Worm (Caenorhabditis elegans) whole organism, late embryonic: ENCODE data around the gene col-98.

Experiments used
- K09A11.1 ChIP-seq: sonication (generic microtip); optimal IDR thresholded peaks from 2 replicates; lab custom pipeline; 2017; ENCODE audit warnings: antibody characterized with exemption, mild to moderate bottlenecking, missing genetic modification characterization, missing compliant biosample characterization; ENCODE audit not compliant: insufficient read depth
- ahr-1 ChIP-seq: sonication (generic microtip); optimal IDR thresholded peaks from 2 replicates; lab custom pipeline; 2016; ENCODE audit warnings: missing genetic modification characterization, missing compliant biosample characterization
- elt-4 ChIP-seq: sonication (generic microtip); optimal IDR thresholded peaks from 2 replicates; lab custom pipeline; 2016; ENCODE audit warnings: missing genetic modification characterization, missing compliant biosample characterization
- fkh-10 ChIP-seq: fragments of 150-350 bp; optimal IDR thresholded peaks from 2 replicates; lab custom pipeline; 2014; ENCODE audit warnings: missing biosample characterization, missing genetic modification reagents, missing genetic modification characterization
- nhr-232 ChIP-seq: sonication (generic microtip); optimal IDR thresholded peaks from 2 replicates; lab custom pipeline; 2016; ENCODE audit warnings: missing genetic modification characterization, missing compliant biosample characterization
- pha-4 ChIP-seq: fragments of 150-350 bp; optimal IDR thresholded peaks from 2 replicates; lab custom pipeline; 2018; ENCODE audit warnings: missing biosample characterization, missing genetic modification reagents, missing genetic modification characterization
- pqm-1 ChIP-seq: sonication (generic microtip); optimal IDR thresholded peaks from 2 replicates; lab custom pipeline; 2016; ENCODE audit warnings: missing genetic modification characterization, missing compliant biosample characterization
- pros-1 ChIP-seq: fragments of 150-350 bp; optimal IDR thresholded peaks from 2 replicates; lab custom pipeline; 2014; ENCODE audit warnings: missing biosample characterization, missing genetic modification reagents, missing genetic modification characterization
- rnt-1 ChIP-seq: sonication (generic microtip); optimal IDR thresholded peaks from 2 replicates; lab custom pipeline; 2016; ENCODE audit warnings: missing genetic modification characterization, missing compliant biosample characterization
- tbx-2 ChIP-seq: sonication (generic microtip); optimal IDR thresholded peaks from 2 replicates; lab custom pipeline; 2016; ENCODE audit warnings: missing genetic modification characterization, missing compliant biosample characterization

DNA sequence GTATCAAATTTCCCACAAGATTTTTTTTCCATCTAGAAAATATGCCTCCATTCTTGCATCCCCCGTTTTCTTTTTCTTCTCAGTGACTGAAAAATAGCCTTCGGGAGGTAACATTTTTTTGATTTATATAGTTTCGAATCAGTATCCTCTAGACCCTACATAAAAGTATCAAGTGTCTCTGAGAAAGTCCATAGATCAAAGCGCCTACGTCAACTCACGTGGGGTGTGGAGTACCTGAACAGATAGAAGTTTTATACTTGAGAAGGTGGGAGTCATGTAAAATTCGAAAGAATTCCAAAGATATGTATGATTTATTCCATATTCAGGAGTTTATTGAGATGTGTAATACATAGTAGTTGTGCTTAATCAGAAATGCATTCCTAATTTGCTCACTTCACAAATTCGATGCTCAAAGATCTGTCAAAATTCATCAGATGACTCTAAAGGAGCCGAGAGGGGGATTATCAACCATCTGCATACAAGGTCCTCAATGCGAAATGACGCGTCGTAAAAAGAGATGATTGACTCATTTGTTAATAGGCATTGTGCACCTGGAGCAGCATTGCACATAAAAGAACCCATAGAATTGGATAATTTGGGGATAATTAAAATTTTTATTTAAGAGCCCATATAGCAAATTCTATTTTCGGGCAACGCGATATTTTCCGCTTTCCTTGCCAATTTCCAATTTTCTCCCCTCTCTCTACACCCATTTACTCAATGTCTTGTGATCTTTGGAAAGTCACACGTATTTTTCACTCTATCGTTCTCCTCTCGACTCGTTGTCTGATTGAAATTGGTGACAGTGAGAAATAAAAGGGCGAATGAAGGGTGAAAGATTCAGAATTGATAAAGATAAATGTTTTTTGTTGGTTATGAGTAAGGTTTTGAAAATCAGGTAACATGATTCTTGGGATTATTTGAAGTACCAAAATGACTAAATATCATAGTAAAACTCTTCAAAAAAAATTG is 45.7 kb downstream of the col-98 start:
- TF ChIP-seq pqm-1 (tag; lab: Kevin White, UChicago) (no peak), tbx-2 (tag; lab: Kevin White, UChicago) (no peak), pha-4 (tag; lab: Kevin White, UChicago) (no peak), ahr-1 (tag; lab: Kevin White, UChicago) (no peak), pros-1 (tag; lab: Kevin White, UChicago) (no peak), K09A11.1 (no peak), fkh-10 (no peak), elt-4 (tag; lab: Kevin White, UChicago) (no peak), nhr-232 (tag; lab: Kevin White, UChicago) (no peak), rnt-1 (tag; lab: Kevin White, UChicago) (no peak)
